Fruit fly (Drosophila melanogaster): ENCODE data around the gene CG34241.

Gene CG34241

dm6 chr3L:12175382-12175781 lies 47.6 kb downstream of the CG34241 start, which contains the start of gene Rh7:
Rh7 (minus strand) TSS chr3L:12175482.
- TF ChIP-seq dsf (GFP tag; optimal IDR thresholded peaks at IDR 0.05; ENCODE audit: borderline replicate concordance) (no peak), Hr83 (GFP tag; optimal IDR thresholded peaks at IDR 0.05; ENCODE audit: poor library complexity, severe bottlenecking) (no peak), HLH106 (tag; optimal IDR thresholded peaks at IDR 0.05) (no peak), Hnf4 (GFP tag; optimal IDR thresholded peaks at IDR 0.05) (no peak), dl (GFP tag; optimal IDR thresholded peaks at IDR 0.05; ENCODE audit: insufficient read depth in 1 of 2, partially characterized antibody in 2 of 2) (no peak), Sp1 (GFP tag; optimal IDR thresholded peaks at IDR 0.05) (no peak), OdsH (GFP tag; optimal IDR thresholded peaks at IDR 0.05) (no peak), usp (GFP tag; optimal IDR thresholded peaks at IDR 0.05) (no peak), Jra (GFP tag; optimal IDR thresholded peaks at IDR 0.05) (no peak), psq (GFP tag; optimal IDR thresholded peaks at IDR 0.05) (no peak), Rel (GFP tag; optimal IDR thresholded peaks at IDR 0.05) (no peak), Rel (tag; optimal IDR thresholded peaks at IDR 0.05) (no peak), CG32264 (GFP tag; optimal IDR thresholded peaks at IDR 0.05) (no peak), Myc (optimal IDR thresholded peaks at IDR 0.05) (no peak), CrebA (GFP tag; optimal IDR thresholded peaks at IDR 0.05; ENCODE audit: borderline replicate concordance) (no peak), sv (GFP tag; optimal IDR thresholded peaks at IDR 0.05) (no peak), pan (optimal IDR thresholded peaks at IDR 0.05) (no peak), Dif (GFP tag; optimal IDR thresholded peaks at IDR 0.05; ENCODE audit: partially characterized antibody) (no peak), Mio (GFP tag; optimal IDR thresholded peaks at IDR 0.05) (no peak), CG9705 (GFP tag; optimal IDR thresholded peaks at IDR 0.05) (no peak)

dm6 chr3L:12177301-12177700 lies 49.5 kb downstream of the CG34241 start, which contains the start of gene CAH2:
CAH2 (plus strand) TSS chr3L:12177601.
- no peak for TF ChIP-seq lola (GFP tag; optimal IDR thresholded peaks at IDR 0.05)
- TF ChIP-seq pan (optimal IDR thresholded peaks at IDR 0.05), result no peak
- TF ChIP-seq HLH106 (tag; optimal IDR thresholded peaks at IDR 0.05), result no peak
- no peak for TF ChIP-seq ey (GFP tag; optimal IDR thresholded peaks at IDR 0.05)
- TF ChIP-seq fru (GFP tag; optimal IDR thresholded peaks at IDR 0.05), result no peak
- TF ChIP-seq CG32264 (GFP tag; optimal IDR thresholded peaks at IDR 0.05), result no peak
- no peak for TF ChIP-seq Jra (GFP tag; optimal IDR thresholded peaks at IDR 0.05)
- no peak for TF ChIP-seq rgr (GFP tag; optimal IDR thresholded peaks at IDR 0.05)
- no peak for TF ChIP-seq woc (GFP tag; optimal IDR thresholded peaks at IDR 0.05)
- TF ChIP-seq Hr83 (GFP tag; optimal IDR thresholded peaks at IDR 0.05; ENCODE audit: poor library complexity, severe bottlenecking), result no peak
- TF ChIP-seq foxo (GFP tag; optimal IDR thresholded peaks at IDR 0.05), result no peak
- TF ChIP-seq br (GFP tag; optimal IDR thresholded peaks at IDR 0.05), result no peak
- TF ChIP-seq psq (GFP tag; optimal IDR thresholded peaks at IDR 0.05), result no peak
- no peak for TF ChIP-seq jim (GFP tag; optimal IDR thresholded peaks at IDR 0.05)
- no peak for TF ChIP-seq brk (GFP tag; optimal IDR thresholded peaks at IDR 0.05)
- TF ChIP-seq usp (GFP tag; optimal IDR thresholded peaks at IDR 0.05), result no peak
- TF ChIP-seq N (GFP tag; optimal IDR thresholded peaks at IDR 0.05), result no peak
- TF ChIP-seq Hr78 (GFP tag; optimal IDR thresholded peaks at IDR 0.05), result no peak
- TF ChIP-seq dmrt93B (GFP tag; optimal IDR thresholded peaks at IDR 0.05), result no peak

Data from whole organism, wandering third instar larva.